Worm (Caenorhabditis elegans) whole organism, young adult: ENCODE data around the gene Y76B12C.6.

ENCODE experiments used
- C06A6.2 ChIP-seq: fragments of 200-800 bp; sonication (Bioruptor generic); conservative IDR thresholded peaks from 2 replicates; pipeline ENCODE4 v1.3.6; 2022; ENCODE audit warnings: missing genetic modification characterization, missing compliant biosample characterization
- F22D6.2 ChIP-seq: sonication (generic microtip); optimal IDR thresholded peaks from 2 replicates; lab custom pipeline; 2016; ENCODE audit warnings: mild to moderate bottlenecking, missing genetic modification characterization, missing compliant biosample characterization
- F23B12.7 ChIP-seq: sonication (generic microtip); optimal IDR thresholded peaks from 2 replicates; lab custom pipeline; 2017; ENCODE audit warnings: missing genetic modification characterization, mild to moderate bottlenecking, missing compliant biosample characterization, antibody characterized with exemption, moderate library complexity; ENCODE audit not compliant: insufficient read depth
- F57A8.1 ChIP-seq: fragments of 200-800 bp; sonication (Bioruptor generic); optimal IDR thresholded peaks from 2 replicates; lab custom pipeline; 2018; ENCODE audit warnings: mild to moderate bottlenecking, missing genetic modification characterization, moderate library complexity, missing compliant biosample characterization
- Y53G8AR.9 ChIP-seq: fragments of 200-800 bp; sonication (Bioruptor generic); conservative IDR thresholded peaks from 2 replicates; pipeline ENCODE4 v1.3.6; 2022; ENCODE audit warnings: missing genetic modification reagents, missing genetic modification characterization, missing compliant biosample characterization
- attf-5 ChIP-seq: fragments of 200-800 bp; sonication (Bioruptor generic); optimal IDR thresholded peaks from 2 replicates; lab custom pipeline; 2018; ENCODE audit warnings: mild to moderate bottlenecking, missing genetic modification characterization, missing compliant biosample characterization
- attf-6 ChIP-seq: fragments of 200-800 bp; sonication (Bioruptor generic); IDR thresholded peaks from 2 replicates; pipeline ENCODE4 v1.3.6; 2022; ENCODE audit warnings: missing genetic modification reagents, missing genetic modification characterization, missing compliant biosample characterization
- ceh-40 ChIP-seq: fragments of 200-800 bp; sonication (Bioruptor generic); IDR thresholded peaks from 2 replicates; pipeline ENCODE4 v1.3.6; 2022; ENCODE audit warnings: missing genetic modification characterization, missing compliant biosample characterization
- ceh-58 ChIP-seq: fragments of 200-800 bp; sonication (Bioruptor generic); IDR thresholded peaks from 2 replicates; pipeline ENCODE4 v1.3.6; 2022; ENCODE audit warnings: missing genetic modification characterization, missing compliant biosample characterization
- dox-1 ChIP-seq: fragments of 200-800 bp; sonication (Bioruptor generic); IDR thresholded peaks from 2 replicates; pipeline ENCODE4 v1.3.6; 2022; ENCODE audit warnings: missing genetic modification reagents, missing genetic modification characterization, missing compliant biosample characterization
- dpff-1 ChIP-seq: sonication (generic microtip); optimal IDR thresholded peaks from 2 replicates; lab custom pipeline; 2017; ENCODE audit warnings: mild to moderate bottlenecking, missing genetic modification characterization, missing compliant biosample characterization
- hmg-20 ChIP-seq: fragments of 200-800 bp; sonication (Bioruptor generic); IDR thresholded peaks from 2 replicates; pipeline ENCODE4 v1.3.6; 2022; ENCODE audit warnings: missing genetic modification reagents, missing genetic modification characterization, missing compliant biosample characterization
- lag-1 ChIP-seq: fragments of 200-800 bp; sonication (Bioruptor generic); IDR thresholded peaks from 2 replicates; pipeline ENCODE4 v1.3.6; 2022; ENCODE audit warnings: missing genetic modification reagents, missing genetic modification characterization, missing compliant biosample characterization
- lin-54 ChIP-seq: fragments of 200-800 bp; sonication (Bioruptor generic); optimal IDR thresholded peaks from 2 replicates; lab custom pipeline; 2018; ENCODE audit warnings: mild to moderate bottlenecking, missing genetic modification characterization, missing compliant biosample characterization
- mcd-1 ChIP-seq: fragments of 200-800 bp; sonication (Bioruptor generic); IDR thresholded peaks from 2 replicates; pipeline ENCODE4 v1.3.6; 2022; ENCODE audit warnings: missing genetic modification reagents, missing genetic modification characterization, missing compliant biosample characterization
- mes-4 ChIP-seq: sonication (generic microtip); optimal IDR thresholded peaks from 2 replicates; lab custom pipeline; 2016; ENCODE audit warnings: missing genotype, missing genetic modification characterization, missing compliant biosample characterization
- mxl-1 ChIP-seq: sonication (generic microtip); optimal IDR thresholded peaks from 2 replicates; lab custom pipeline; 2016; ENCODE audit warnings: missing genetic modification characterization, missing compliant biosample characterization
- nfya-1 ChIP-seq: sonication (generic microtip); optimal IDR thresholded peaks from 2 replicates; lab custom pipeline; 2017; ENCODE audit warnings: antibody characterized with exemption, missing compliant biosample characterization, missing genetic modification characterization, borderline replicate concordance; ENCODE audit not compliant: insufficient read depth
- nhr-120 ChIP-seq: fragments of 200-800 bp; sonication (Bioruptor generic); IDR thresholded peaks from 2 replicates; pipeline ENCODE4 v1.3.6; 2022; ENCODE audit warnings: missing genetic modification characterization, missing compliant biosample characterization
- nhr-90 ChIP-seq: sonication (generic microtip); optimal IDR thresholded peaks from 2 replicates; lab custom pipeline; 2016; ENCODE audit warnings: missing genotype, mild to moderate bottlenecking, missing genetic modification characterization, missing compliant biosample characterization
- snpc-1.3 ChIP-seq: sonication (generic microtip); optimal IDR thresholded peaks from 2 replicates; lab custom pipeline; 2017; ENCODE audit warnings: missing genetic modification characterization, mild to moderate bottlenecking, missing compliant biosample characterization, antibody characterized with exemption, moderate library complexity, missing genotype, missing genetic modification reagents; ENCODE audit not compliant: insufficient read depth
- tbp1 ChIP-seq: fragments of 200-800 bp; sonication (Bioruptor generic); optimal IDR thresholded peaks from 2 replicates; lab custom pipeline; 2018; ENCODE audit warnings: mild to moderate bottlenecking, missing genetic modification characterization, missing compliant biosample characterization
- unc-130 ChIP-seq: sonication (generic microtip); optimal IDR thresholded peaks from 2 replicates; lab custom pipeline; 2016; ENCODE audit warnings: missing genetic modification reagents, missing genetic modification characterization, missing compliant biosample characterization
- xnd-1 ChIP-seq: sonication (generic microtip); optimal IDR thresholded peaks from 2 replicates; lab custom pipeline; 2016; ENCODE audit warnings: missing genotype, missing genetic modification reagents, missing genetic modification characterization, missing compliant biosample characterization
- zfh-2 ChIP-seq: fragments of 200-800 bp; sonication (Bioruptor generic); conservative IDR thresholded peaks from 2 replicates; pipeline ENCODE4 v1.3.6; 2022; ENCODE audit warnings: missing genetic modification reagents, missing genetic modification characterization, missing compliant biosample characterization
- ztf-28 ChIP-seq: fragments of 200-800 bp; sonication (Bioruptor generic); IDR thresholded peaks from 2 replicates; pipeline ENCODE4 v1.3.6; 2022; ENCODE audit warnings: missing genetic modification reagents, missing genetic modification characterization, missing compliant biosample characterization

Y76B12C.6 gene

ce11 chrIV:2032946-2033411, 51.8 kb downstream of the Y76B12C.6 start, which contains the start of gene cpsf-1 (continued):
- no peak for TF ChIP-seq mes-4
- TF ChIP-seq F57A8.1 (GFP tag; lab: Kevin White, UChicago), result no peak
- no peak for TF ChIP-seq nhr-120 (GFP tag; lab: Robert Waterston, UW)
- no peak for TF ChIP-seq ceh-58 (GFP tag; lab: Robert Waterston, UW)
- TF ChIP-seq mxl-1 (tag; lab: Kevin White, UChicago), result no peak
- no peak for TF ChIP-seq dox-1 (GFP tag; lab: Robert Waterston, UW)
- TF ChIP-seq dpff-1, result no peak
- TF ChIP-seq tbp1, result no peak
- no peak for TF ChIP-seq xnd-1
- no peak for TF ChIP-seq snpc-1.3 (tag; lab: Kevin White, UChicago)
- TF ChIP-seq C06A6.2 (GFP tag; lab: Robert Waterston, UW), result no peak
- TF ChIP-seq nfya-1 (tag; lab: Kevin White, UChicago), result no peak
- no peak for TF ChIP-seq nhr-90 (tag; lab: Kevin White, UChicago)
- peak; percentile 43 for TF ChIP-seq unc-130 (GFP tag; lab: Kevin White, UChicago)
- TF ChIP-seq hmg-20 (GFP tag; lab: Robert Waterston, UW), result no peak
- no peak for TF ChIP-seq attf-6 (GFP tag; lab: Robert Waterston, UW)
- TF ChIP-seq, all 124 proteins: peak for 29

- TF ChIP-seq F23B12.7 (tag; lab: Kevin White, UChicago) (no peak), Y53G8AR.9 (no peak), ztf-28 (GFP tag; lab: Robert Waterston, UW) (no peak), ceh-58 (GFP tag; lab: Robert Waterston, UW) (no peak), lag-1 (GFP tag; lab: Robert Waterston, UW) (no peak), ceh-40 (GFP tag; lab: Robert Waterston, UW) (no peak), tbp1 (no peak), mcd-1 (GFP tag; lab: Robert Waterston, UW) (no peak), F22D6.2 (tag; lab: Kevin White, UChicago) (no peak), lin-54 (no peak), attf-5 (GFP tag; lab: Kevin White, UChicago) (no peak)
Observed at ce11 chrIV:2036974-2037373, 55.8 kb downstream of the Y76B12C.6 start, which contains the start of the genes Y76B12C.9 and cng-2. Y76B12C.9 (minus strand) TSS chrIV:2037074. cng-2 (plus strand) TSS chrIV:2037191.

DNA sequence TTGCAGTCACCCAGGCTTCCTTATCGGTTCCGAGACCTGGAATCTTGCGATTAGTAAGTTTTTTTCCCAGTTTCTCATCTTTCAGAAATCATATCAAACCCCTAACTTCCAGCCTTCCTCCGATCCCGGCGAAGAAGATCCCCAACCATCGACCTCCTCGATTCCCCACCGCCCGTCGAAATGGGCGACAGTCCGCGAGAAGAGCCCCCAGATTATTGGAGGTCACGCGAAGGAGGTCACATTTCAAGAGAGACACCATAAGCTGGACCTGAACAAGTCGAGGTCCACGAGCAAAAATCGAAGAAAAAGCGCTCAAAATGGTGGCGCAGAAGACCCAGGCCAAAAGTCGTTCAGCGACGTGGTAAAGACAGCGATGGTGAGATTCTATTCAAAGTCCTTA, 56.3 kb downstream of the Y76B12C.6 start:
- TF ChIP-seq Y53G8AR.9, result no peak
- peak; percentile 56 for TF ChIP-seq zfh-2
